Worm (Caenorhabditis elegans) whole organism, late embryonic: ENCODE measurements around the gene C17B7.3.

ENCODE experiments used
- K02D7.2 ChIP-seq: sonication (generic microtip); optimal IDR thresholded peaks from 2 replicates; lab custom pipeline; 2017; ENCODE audit warnings: mild to moderate bottlenecking, missing genetic modification characterization, missing compliant biosample characterization
- ceh-18 ChIP-seq: sonication (generic microtip); optimal IDR thresholded peaks from 2 replicates; lab custom pipeline; 2016; ENCODE audit warnings: missing genetic modification characterization, missing compliant biosample characterization
- ets-4 ChIP-seq: sonication (generic microtip); optimal IDR thresholded peaks from 2 replicates; lab custom pipeline; 2016; ENCODE audit warnings: missing genetic modification characterization, missing compliant biosample characterization
- fax-1 ChIP-seq: sonication (generic microtip); optimal IDR thresholded peaks from 2 replicates; lab custom pipeline; 2016; ENCODE audit warnings: missing genotype, missing genetic modification characterization, missing compliant biosample characterization
- lim-6 ChIP-seq: sonication (generic microtip); optimal IDR thresholded peaks from 2 replicates; lab custom pipeline; 2016; ENCODE audit warnings: missing genetic modification characterization, missing compliant biosample characterization
- lin-11 ChIP-seq: fragments of 200-800 bp; sonication (Bioruptor generic); optimal IDR thresholded peaks from 2 replicates; lab custom pipeline; 2018; ENCODE audit warnings: mild to moderate bottlenecking, missing genetic modification characterization, missing compliant biosample characterization
- ref-2 ChIP-seq: sonication (generic microtip); optimal IDR thresholded peaks from 2 replicates; lab custom pipeline; 2016; ENCODE audit warnings: missing genetic modification characterization, missing compliant biosample characterization
- rnt-1 ChIP-seq: sonication (generic microtip); optimal IDR thresholded peaks from 2 replicates; lab custom pipeline; 2016; ENCODE audit warnings: missing genetic modification characterization, missing compliant biosample characterization
- sdc-2 ChIP-seq: sonication (generic microtip); optimal IDR thresholded peaks from 2 replicates; lab custom pipeline; 2016; ENCODE audit warnings: missing genotype, missing genetic modification characterization, missing compliant biosample characterization
- sox-2 ChIP-seq: fragments of 200-800 bp; sonication (Bioruptor generic); IDR thresholded peaks from 2 replicates; pipeline ENCODE4 v1.3.6; 2022; ENCODE audit warnings: missing genetic modification reagents, missing genetic modification characterization, missing compliant biosample characterization
- syd-9 ChIP-seq: sonication (generic microtip); optimal IDR thresholded peaks from 2 replicates; lab custom pipeline; 2016; ENCODE audit warnings: mild to moderate bottlenecking, missing genetic modification characterization, moderate library complexity, missing compliant biosample characterization

DNA sequence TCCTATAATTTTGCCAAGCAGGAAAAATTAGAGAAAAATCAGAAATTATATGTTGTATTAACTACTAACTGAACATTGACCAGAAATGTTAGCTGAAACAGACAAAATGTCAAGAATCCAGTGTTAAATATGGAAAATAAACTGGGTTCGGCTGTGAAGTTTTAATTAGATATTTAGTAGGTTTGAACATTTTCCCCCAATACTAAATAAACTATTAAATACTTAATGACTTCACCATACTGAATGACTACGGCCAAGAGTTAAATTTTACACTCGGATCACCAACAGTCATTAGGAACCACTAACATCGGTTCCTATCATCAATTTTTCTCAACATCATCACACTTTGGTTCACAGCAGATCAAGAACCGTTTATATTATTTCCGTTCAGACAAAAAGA is 47.2 kb upstream of the C17B7.3 start:
- TF ChIP-seq ets-4 (tag; lab: Kevin White, UChicago) (no peak), ref-2 (tag; lab: Kevin White, UChicago) (no peak), K02D7.2 (tag; lab: Kevin White, UChicago) (no peak), rnt-1 (tag; lab: Kevin White, UChicago) (no peak), sdc-2 (tag; lab: Kevin White, UChicago) (no peak), lim-6 (tag; lab: Kevin White, UChicago) (no peak), lin-11 (tag; lab: Kevin White, UChicago) (no peak), fax-1 (no peak), syd-9 (tag; lab: Kevin White, UChicago) (no peak), ceh-18 (tag; lab: Kevin White, UChicago) (no peak), sox-2 (GFP tag; lab: Robert Waterston, UW) (no peak)
